Worm (Caenorhabditis elegans) whole organism, mixed stage, embryonic: Measurements from ENCODE around the gene npp-15.

Source experiments
- ces-1 ChIP-seq: fragments of 150-350 bp; optimal IDR thresholded peaks from 2 replicates; lab custom pipeline; 2014; ENCODE audit warnings: missing biosample characterization, missing genetic modification reagents, missing genetic modification characterization
- drap-1 ChIP-seq: fragments of 200-800 bp; sonication (Bioruptor generic); optimal IDR thresholded peaks from 3 replicates; lab custom pipeline; 2018; ENCODE audit warnings: mild to moderate bottlenecking, missing genetic modification characterization, missing compliant biosample characterization
- elt-3 ChIP-seq: fragments of 150-350 bp; optimal IDR thresholded peaks from 2 replicates; lab custom pipeline; 2014; ENCODE audit warnings: missing biosample characterization, missing genetic modification characterization
- lin-13 ChIP-seq: fragments of 150-350 bp; optimal IDR thresholded peaks from 2 replicates; lab custom pipeline; 2014; ENCODE audit warnings: missing biosample characterization, missing genetic modification characterization
- mab-5 ChIP-seq: fragments of 150-350 bp; optimal IDR thresholded peaks from 2 replicates; lab custom pipeline; 2014; ENCODE audit warnings: missing biosample characterization, missing genetic modification characterization
- snpc-4 ChIP-seq: fragments of 150-350 bp; optimal IDR thresholded peaks from 2 replicates; lab custom pipeline; 2014; ENCODE audit warnings: missing biosample characterization, missing genetic modification characterization
- unc-62 ChIP-seq: fragments of 150-350 bp; optimal IDR thresholded peaks from 2 replicates; lab custom pipeline; 2014; ENCODE audit warnings: missing biosample characterization, missing genetic modification reagents, missing genetic modification characterization
- ztf-11 ChIP-seq: fragments of 150-350 bp; optimal IDR thresholded peaks from 2 replicates; lab custom pipeline; 2014; ENCODE audit warnings: missing biosample characterization, missing genetic modification characterization

ce11 chrIII:7913488-7913887 is 15.4 kb upstream of the npp-15 start, which contains the start of gene ZK688.12:
- TF ChIP-seq elt-3 (tag; lab: Kevin White, UChicago) (no peak), snpc-4 (tag; lab: Kevin White, UChicago) (no peak), ces-1 (GFP tag; lab: Kevin White, UChicago) (no peak), drap-1 (GFP tag; lab: Kevin White, UChicago) (no peak), lin-13 (no peak), mab-5 (tag; lab: Kevin White, UChicago) (no peak), ztf-11 (tag; lab: Kevin White, UChicago) (no peak), unc-62 (no peak)
